Worm (Caenorhabditis elegans): ENCODE data around the gene cnt-1.

Gene cnt-1

DNA sequence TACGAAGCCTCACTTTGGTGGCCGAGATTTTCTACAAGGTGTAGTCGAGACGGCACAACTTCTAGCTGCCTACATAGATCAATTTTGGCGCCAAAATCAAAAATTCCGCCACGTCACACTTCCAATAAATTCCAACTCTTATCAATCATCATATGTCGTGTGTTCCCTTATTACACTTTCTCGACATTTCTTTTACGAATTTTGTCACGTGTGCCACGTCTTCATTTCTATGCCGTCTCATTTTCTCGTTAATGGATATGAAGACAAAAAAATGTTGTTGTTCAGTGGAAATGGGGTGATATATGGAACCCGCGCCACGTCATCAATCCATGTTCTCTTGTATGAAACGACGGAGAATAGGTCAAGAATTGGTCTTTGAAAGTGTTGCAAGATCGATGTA lies 37.1 kb downstream of the cnt-1 start:
- TF ChIP-seq hsf-1 (GFP tag; IDR thresholded peaks at IDR 0.05) (peak; percentile 64; the same call in 1 of the 2 replicates), lin-54 (GFP tag; optimal IDR thresholded peaks at IDR 0.05) (no peak), let-607 (tag; optimal IDR thresholded peaks at IDR 0.05) (peak in 1 of 2 experiments; percentile 63), ztf-26 (tag; optimal IDR thresholded peaks at IDR 0.05) (peak; percentile 12), unc-62 (GFP tag; optimal IDR thresholded peaks at IDR 0.05) (no peak), zim-3 (tag; optimal IDR thresholded peaks at IDR 0.05) (no peak), F33H1.4 (GFP tag; IDR thresholded peaks at IDR 0.05) (no peak), rec-8 (tag; optimal IDR thresholded peaks at IDR 0.05) (no peak), madf-3 (GFP tag; IDR thresholded peaks at IDR 0.05) (no peak), ztf-18 (tag; optimal IDR thresholded peaks at IDR 0.05) (no peak), Y67H2A.10 (GFP tag; conservative IDR thresholded peaks at IDR 0.05) (no peak), snpc-3.4 (tag; optimal IDR thresholded peaks at IDR 0.05) (no peak)

DNA sequence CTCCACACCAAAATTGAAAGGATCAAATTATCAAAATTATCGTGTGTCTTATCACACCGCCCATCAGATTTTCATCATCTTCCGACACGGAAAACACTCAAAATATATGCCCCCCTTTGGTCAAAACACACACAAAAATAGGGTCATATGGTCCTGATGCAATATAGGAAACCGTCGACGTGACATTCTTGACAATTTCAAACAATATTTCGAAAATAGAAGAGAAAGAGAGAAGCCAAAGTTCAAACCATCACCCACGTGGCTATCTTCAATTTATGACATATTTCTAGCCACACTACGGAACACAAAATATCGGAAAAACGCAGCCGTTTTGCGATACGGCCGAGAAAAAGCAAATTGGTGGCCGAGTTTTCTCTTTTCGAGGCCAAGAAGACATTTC lies 38.1 kb downstream of the cnt-1 start:
- no peak for TF ChIP-seq ceh-100 (GFP tag; IDR thresholded peaks at IDR 0.05)
- no peak for TF ChIP-seq F49E8.2 (tag; optimal IDR thresholded peaks at IDR 0.05; ENCODE audit: insufficient read depth)
- TF ChIP-seq lin-26 (GFP tag; IDR thresholded peaks at IDR 0.05) = peak; percentile 56; the same call in 1 of the 2 replicates
- TF ChIP-seq ztf-26 (tag; optimal IDR thresholded peaks at IDR 0.05) = peak; percentile 70
- peak; percentile 27 for TF ChIP-seq lin-40 (tag; optimal IDR thresholded peaks at IDR 0.05)
- peak; percentile 63 for TF ChIP-seq somi-1 (GFP tag; optimal IDR thresholded peaks at IDR 0.05)
- no peak for TF ChIP-seq T07F8.4 (tag; optimal IDR thresholded peaks at IDR 0.05)
- peak; percentile 9 for TF ChIP-seq nhr-80 (tag; optimal IDR thresholded peaks at IDR 0.05)
- TF ChIP-seq cebp-1 (GFP tag; IDR thresholded peaks at IDR 0.05) = peak; percentile 54
- peak; percentile 63 for TF ChIP-seq cebp-1 (tag; optimal IDR thresholded peaks at IDR 0.05)
- no peak for TF ChIP-seq D2030.7 (GFP tag; IDR thresholded peaks at IDR 0.05)
- TF ChIP-seq madf-3 (GFP tag; IDR thresholded peaks at IDR 0.05) = no peak
- no peak for TF ChIP-seq Y53F4B.3 (GFP tag; IDR thresholded peaks at IDR 0.05)
- no peak for TF ChIP-seq egrh-3 (GFP tag; IDR thresholded peaks at IDR 0.05)

DNA sequence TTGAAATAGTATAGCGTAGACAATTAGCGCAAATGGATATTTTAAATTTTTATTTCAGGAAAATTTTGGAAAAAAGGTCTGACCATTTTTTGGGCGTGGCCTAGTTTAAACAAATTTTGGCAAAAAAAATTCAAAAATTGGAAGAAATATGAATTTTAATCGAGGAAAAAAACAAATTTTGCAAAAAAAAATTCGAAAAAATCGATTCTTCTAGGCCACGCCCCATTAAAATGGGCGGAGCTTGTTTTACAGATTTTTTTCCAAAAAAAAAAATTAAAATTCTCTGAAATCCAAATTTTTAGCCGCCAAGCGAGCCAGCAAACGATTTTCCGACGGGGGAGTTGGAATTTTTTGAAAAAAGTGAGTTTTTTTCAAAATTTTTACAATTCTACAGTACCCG lies 39.4 kb downstream of the cnt-1 start, which contains the start of gene nadk-2:
nadk-2 (plus strand) TSS at position 301 of the 400 bp plus-strand sequence.
- TF ChIP-seq egl-44 (GFP tag; IDR thresholded peaks at IDR 0.05) = no peak
- TF ChIP-seq F52B5.7 (tag; optimal IDR thresholded peaks at IDR 0.05) = no peak
- TF ChIP-seq F22D6.2 (tag; optimal IDR thresholded peaks at IDR 0.05) = no peak
- no peak for TF ChIP-seq lin-40 (tag; optimal IDR thresholded peaks at IDR 0.05)
- TF ChIP-seq egrh-3 (GFP tag; IDR thresholded peaks at IDR 0.05) = no peak
- TF ChIP-seq lin-26 (GFP tag; IDR thresholded peaks at IDR 0.05) = no peak
- TF ChIP-seq sea-2 (GFP tag; IDR thresholded peaks at IDR 0.05) = no peak
- no peak for TF ChIP-seq hmg-1.2 (GFP tag; IDR thresholded peaks at IDR 0.05)
- no peak for TF ChIP-seq snpc-3.4 (tag; optimal IDR thresholded peaks at IDR 0.05)
- no peak for TF ChIP-seq D2030.7 (GFP tag; IDR thresholded peaks at IDR 0.05)
- TF ChIP-seq F57A8.1 (GFP tag; optimal IDR thresholded peaks at IDR 0.05) = no peak
- no peak for TF ChIP-seq somi-1 (GFP tag; optimal IDR thresholded peaks at IDR 0.05)
- no peak for TF ChIP-seq lin-35 (GFP tag; optimal IDR thresholded peaks at IDR 0.05)
- TF ChIP-seq cebp-2 (GFP tag; IDR thresholded peaks at IDR 0.05) = no peak
- TF ChIP-seq cebp-1 (GFP tag; IDR thresholded peaks at IDR 0.05) = no peak
- TF ChIP-seq cebp-1 (tag; optimal IDR thresholded peaks at IDR 0.05) = no peak
- TF ChIP-seq pbrm-1 (GFP tag; IDR thresholded peaks at IDR 0.05) = no peak
- TF ChIP-seq lsy-27 (tag; optimal IDR thresholded peaks at IDR 0.05; ENCODE audit: borderline replicate concordance, insufficient read depth) = no peak

Measured in whole organism, young adult.